Worm (Caenorhabditis elegans): ENCODE measurements around the gene eelo-1.

Gene eelo-1

ce11 chrIII:1576451-1576850 is 18.1 kb upstream of the eelo-1 start, which contains the start of gene Y22D7AL.7:
TSS of gene Y22D7AL.7 (plus strand) at chrIII:1576751.
- no peak for TF ChIP-seq W03F9.2 (tag; optimal IDR thresholded peaks at IDR 0.05)
- no peak for TF ChIP-seq dao-5 (tag; optimal IDR thresholded peaks at IDR 0.05)
- TF ChIP-seq him-1 (tag; optimal IDR thresholded peaks at IDR 0.05), result no peak

ce11 chrIII:1575651-1576050 is 17.3 kb upstream of the eelo-1 start:
- no peak for TF ChIP-seq him-1 (tag; optimal IDR thresholded peaks at IDR 0.05)
- no peak for TF ChIP-seq W03F9.2 (tag; optimal IDR thresholded peaks at IDR 0.05)
- TF ChIP-seq dao-5 (tag; optimal IDR thresholded peaks at IDR 0.05), result no peak

ce11 chrIII:1570006-1570405 is 11.7 kb upstream of the eelo-1 start, which contains the start of gene rep-1:
TSS of gene rep-1 (plus strand) at chrIII:1570306.
- TF ChIP-seq W03F9.2 (tag; optimal IDR thresholded peaks at IDR 0.05), result no peak
- TF ChIP-seq dao-5 (tag; optimal IDR thresholded peaks at IDR 0.05), result no peak
- no peak for TF ChIP-seq him-1 (tag; optimal IDR thresholded peaks at IDR 0.05)

ce11 chrIII:1554347-1554746 is 4.0 kb downstream of the eelo-1 start, which contains the start of gene ddx-35:
TSS of gene ddx-35 (minus strand) at chrIII:1554447.
- no peak for TF ChIP-seq W03F9.2 (tag; optimal IDR thresholded peaks at IDR 0.05)
- no peak for TF ChIP-seq him-1 (tag; optimal IDR thresholded peaks at IDR 0.05)
- no peak for TF ChIP-seq dao-5 (tag; optimal IDR thresholded peaks at IDR 0.05)

ce11 chrIII:1543406-1544011 is 14.8 kb downstream of the eelo-1 start:
- TF ChIP-seq W03F9.2 (tag; optimal IDR thresholded peaks at IDR 0.05) (no peak), dao-5 (tag; optimal IDR thresholded peaks at IDR 0.05) (no peak), him-1 (tag; optimal IDR thresholded peaks at IDR 0.05) (no peak)

- TF ChIP-seq W03F9.2 (tag; optimal IDR thresholded peaks at IDR 0.05), result peak; percentile 23
- no peak for TF ChIP-seq dao-5 (tag; optimal IDR thresholded peaks at IDR 0.05)
- no peak for TF ChIP-seq him-1 (tag; optimal IDR thresholded peaks at IDR 0.05)
Measured at ce11 chrIII:1540100-1540695, 18.1 kb downstream of the eelo-1 start, which contains the start of the genes Y67D2.5 and cisd-3.2. TSS of gene Y67D2.5 (minus strand) at chrIII:1540244. TSS of gene cisd-3.2 (plus strand) at chrIII:1540493.

ce11 chrIII:1539366-1539765 is 19.0 kb downstream of the eelo-1 start:
- TF ChIP-seq him-1 (tag; optimal IDR thresholded peaks at IDR 0.05) (no peak), W03F9.2 (tag; optimal IDR thresholded peaks at IDR 0.05) (no peak), dao-5 (tag; optimal IDR thresholded peaks at IDR 0.05) (no peak)

- TF ChIP-seq dao-5 (tag; optimal IDR thresholded peaks at IDR 0.05) (no peak), him-1 (tag; optimal IDR thresholded peaks at IDR 0.05) (no peak), W03F9.2 (tag; optimal IDR thresholded peaks at IDR 0.05) (no peak)
Measured at ce11 chrIII:1534431-1534830, 23.9 kb downstream of the eelo-1 start.

ce11 chrIII:1533615-1534014 is 24.7 kb downstream of the eelo-1 start, which contains the start of gene mtg-1:
TSS of gene mtg-1 (plus strand) at chrIII:1533774.
- TF ChIP-seq dao-5 (tag; optimal IDR thresholded peaks at IDR 0.05) (no peak), W03F9.2 (tag; optimal IDR thresholded peaks at IDR 0.05) (peak; percentile 8), him-1 (tag; optimal IDR thresholded peaks at IDR 0.05) (no peak)

ce11 chrIII:1532777-1533473 is 25.4 kb downstream of the eelo-1 start, which contains the start of gene snf-6:
TSS of gene snf-6 (minus strand) at chrIII:1532827.
- TF ChIP-seq him-1 (tag; optimal IDR thresholded peaks at IDR 0.05) (no peak), W03F9.2 (tag; optimal IDR thresholded peaks at IDR 0.05) (no peak), dao-5 (tag; optimal IDR thresholded peaks at IDR 0.05) (no peak)

- TF ChIP-seq W03F9.2 (tag; optimal IDR thresholded peaks at IDR 0.05), result no peak
- TF ChIP-seq dao-5 (tag; optimal IDR thresholded peaks at IDR 0.05), result no peak
- no peak for TF ChIP-seq him-1 (tag; optimal IDR thresholded peaks at IDR 0.05)
Measured at ce11 chrIII:1528423-1528822, 29.9 kb downstream of the eelo-1 start.

ce11 chrIII:1519906-1520305 is 38.4 kb downstream of the eelo-1 start:
- TF ChIP-seq him-1 (tag; optimal IDR thresholded peaks at IDR 0.05) (no peak), W03F9.2 (tag; optimal IDR thresholded peaks at IDR 0.05) (no peak), dao-5 (tag; optimal IDR thresholded peaks at IDR 0.05) (no peak)

ce11 chrIII:1517893-1518292 is 40.4 kb downstream of the eelo-1 start, which contains the start of gene tmem-120:
TSS of gene tmem-120 (minus strand) at chrIII:1517993.
- TF ChIP-seq W03F9.2 (tag; optimal IDR thresholded peaks at IDR 0.05) (no peak), him-1 (tag; optimal IDR thresholded peaks at IDR 0.05) (no peak), dao-5 (tag; optimal IDR thresholded peaks at IDR 0.05) (no peak)

All from whole organism, L4/young adult.